Worm (Caenorhabditis elegans) whole organism, L1 larva: ENCODE data around the gene epn-1.

Source experiments
- C34B4.2 ChIP-seq: sonication (generic microtip); optimal IDR thresholded peaks from 2 replicates; lab custom pipeline; 2017; ENCODE audit warnings: mild to moderate bottlenecking, missing genetic modification characterization, missing compliant biosample characterization
- Y116A8C.19 ChIP-seq: sonication (generic microtip); optimal IDR thresholded peaks from 2 replicates; lab custom pipeline; 2016; ENCODE audit warnings: missing compliant biosample characterization, missing genetic modification characterization, borderline replicate concordance
- aly-2 ChIP-seq: fragments of 150-350 bp; optimal IDR thresholded peaks from 2 replicates; lab custom pipeline; 2014; ENCODE audit warnings: missing biosample characterization, missing genetic modification characterization
- ama-1 ChIP-seq: fragments of 150-350 bp; optimal IDR thresholded peaks from 2 replicates; lab custom pipeline; 2014
- ceh-63 ChIP-seq: fragments of 200-800 bp; sonication (Bioruptor generic); optimal IDR thresholded peaks from 2 replicates; lab custom pipeline; 2018; ENCODE audit warnings: mild to moderate bottlenecking, missing genetic modification characterization, missing compliant biosample characterization
- ceh-90 ChIP-seq: sonication (generic microtip); optimal IDR thresholded peaks from 2 replicates; lab custom pipeline; 2016; ENCODE audit warnings: missing genetic modification characterization, missing compliant biosample characterization
- dpl-1 ChIP-seq, 3 experiments: fragments of 150-350 bp in 2 of 3; sonication (generic microtip) in 1 of 3; optimal IDR thresholded peaks; 2 replicates each; lab custom pipeline; 2014 to 2017; ENCODE audit warnings: missing biosample characterization in 3 of 3, missing genetic modification characterization in 3 of 3, missing genetic modification reagents in 3 of 3
- efl-1 ChIP-seq, 4 experiments: fragments of 150-350 bp; optimal IDR thresholded peaks in 3 of 4; peaks in 1 of 4; 1 replicate in 1 of 4; 2 replicates in 3 of 4; lab custom pipeline; 2014; ENCODE audit warnings: missing biosample characterization in 2 of 4, missing genetic modification characterization in 2 of 4, missing genetic modification reagents in 2 of 4
- efl-3 ChIP-seq: fragments of 200-800 bp; sonication (Bioruptor generic); optimal IDR thresholded peaks from 2 replicates; lab custom pipeline; 2018; ENCODE audit warnings: mild to moderate bottlenecking, missing genetic modification characterization, missing compliant biosample characterization
- egl-13 ChIP-seq: sonication (generic microtip); optimal IDR thresholded peaks from 2 replicates; lab custom pipeline; 2016; ENCODE audit warnings: missing genotype, missing genetic modification reagents, missing genetic modification characterization, missing compliant biosample characterization
- egl-27 ChIP-seq, 2 experiments: fragments of 150-350 bp in 1 of 2; sonication (generic microtip); optimal IDR thresholded peaks; 3 replicates each; lab custom pipeline; 2017 to 2018; ENCODE audit warnings: missing biosample characterization in 2 of 2, missing genetic modification characterization in 2 of 2, missing genetic modification reagents in 2 of 2
- elt-2 ChIP-seq: sonication (generic microtip); optimal IDR thresholded peaks from 2 replicates; lab custom pipeline; 2016; ENCODE audit warnings: missing genetic modification characterization, mild to moderate bottlenecking, inconsistent platforms, missing compliant biosample characterization, missing genetic modification reagents
- elt-3 ChIP-seq, 6 experiments: fragments of 150-350 bp in 1 of 6; sonication (generic microtip); optimal IDR thresholded peaks; 2 replicates each; lab custom pipeline; 2017 to 2018; ENCODE audit warnings: missing biosample characterization in 6 of 6, missing genetic modification characterization in 6 of 6, inconsistent platforms in 1 of 6
- ets-5 ChIP-seq: fragments of 200-800 bp; sonication (Bioruptor generic); IDR thresholded peaks from 2 replicates; pipeline ENCODE4 v1.3.6; 2022; ENCODE audit warnings: missing genetic modification characterization, missing compliant biosample characterization
- fkh-10 ChIP-seq: sonication (generic microtip); optimal IDR thresholded peaks from 2 replicates; lab custom pipeline; 2017; ENCODE audit warnings: missing biosample characterization, missing genetic modification reagents, missing genetic modification characterization
- fos-1 ChIP-seq: fragments of 150-350 bp; optimal IDR thresholded peaks from 2 replicates; lab custom pipeline; 2014; ENCODE audit warnings: missing biosample characterization, missing genetic modification characterization
- grh-1 ChIP-seq: fragments of 200-800 bp; sonication (Bioruptor generic); IDR thresholded peaks from 2 replicates; pipeline ENCODE4 v1.3.6; 2022; ENCODE audit warnings: missing genetic modification reagents, missing genetic modification characterization, missing compliant biosample characterization
- isw-1 ChIP-seq: fragments of 200-800 bp; sonication (Bioruptor generic); IDR thresholded peaks from 2 replicates; pipeline ENCODE4 v1.3.6; 2022; ENCODE audit warnings: missing genetic modification characterization, missing compliant biosample characterization
- jun-1 ChIP-seq: fragments of 150-350 bp; optimal IDR thresholded peaks from 2 replicates; lab custom pipeline; 2014; ENCODE audit warnings: missing biosample characterization, missing genetic modification reagents, missing genetic modification characterization
- lin-14 ChIP-seq: fragments of 200-800 bp; sonication (Bioruptor generic); optimal IDR thresholded peaks from 2 replicates; lab custom pipeline; 2018; ENCODE audit warnings: mild to moderate bottlenecking, missing genetic modification characterization, moderate library complexity, missing compliant biosample characterization
- lin-35 ChIP-seq, 2 experiments: fragments of 150-350 bp; optimal IDR thresholded peaks; 2 replicates each; lab custom pipeline; 2014; ENCODE audit warnings: missing biosample characterization in 2 of 2, missing genetic modification characterization in 2 of 2, missing genetic modification reagents in 2 of 2
- lin-39 ChIP-seq: fragments of 150-350 bp; optimal IDR thresholded peaks from 2 replicates; lab custom pipeline; 2014; ENCODE audit warnings: missing biosample characterization, missing genetic modification reagents, missing genetic modification characterization
- lir-3 ChIP-seq: sonication (generic microtip); optimal IDR thresholded peaks from 2 replicates; lab custom pipeline; 2016; ENCODE audit warnings: mild to moderate bottlenecking, missing genetic modification characterization, moderate library complexity, missing compliant biosample characterization; ENCODE audit not compliant: poor library complexity
- lsy-2 ChIP-seq, 2 experiments: fragments of 150-350 bp; optimal IDR thresholded peaks; 2 replicates each; lab custom pipeline; 2014; ENCODE audit warnings: missing biosample characterization in 2 of 2, missing genetic modification characterization in 2 of 2
- mab-9 ChIP-seq: fragments of 200-800 bp; sonication (Bioruptor generic); IDR thresholded peaks from 2 replicates; pipeline ENCODE4 v1.3.6; 2022; ENCODE audit warnings: missing genetic modification reagents, missing genetic modification characterization, missing compliant biosample characterization
- mef-2 ChIP-seq: fragments of 150-350 bp; optimal IDR thresholded peaks from 2 replicates; lab custom pipeline; 2014; ENCODE audit warnings: missing biosample characterization, missing genetic modification characterization
- mep-1 ChIP-seq: fragments of 150-350 bp; optimal IDR thresholded peaks from 2 replicates; lab custom pipeline; 2014; ENCODE audit warnings: missing biosample characterization, missing genetic modification characterization
- nhr-12 ChIP-seq: sonication (generic microtip); optimal IDR thresholded peaks from 2 replicates; lab custom pipeline; 2017; ENCODE audit warnings: missing biosample characterization, missing genetic modification characterization
- nhr-20 ChIP-seq: sonication (generic microtip); optimal IDR thresholded peaks from 2 replicates; lab custom pipeline; 2016; ENCODE audit warnings: mild to moderate bottlenecking, missing genetic modification characterization, missing compliant biosample characterization
- nhr-237 ChIP-seq: fragments of 150-350 bp; optimal IDR thresholded peaks from 2 replicates; lab custom pipeline; 2014; ENCODE audit warnings: missing biosample characterization, missing genetic modification characterization
- nhr-28 ChIP-seq: fragments of 150-350 bp; optimal IDR thresholded peaks from 2 replicates; lab custom pipeline; 2014; ENCODE audit warnings: missing biosample characterization, missing genetic modification characterization
- nhr-47 ChIP-seq: sonication (generic microtip); optimal IDR thresholded peaks from 2 replicates; lab custom pipeline; 2016; ENCODE audit warnings: mild to moderate bottlenecking, missing genetic modification characterization, moderate library complexity, missing compliant biosample characterization
- nhr-71 ChIP-seq: sonication (generic microtip); optimal IDR thresholded peaks from 2 replicates; lab custom pipeline; 2016; ENCODE audit warnings: mild to moderate bottlenecking, missing genetic modification characterization, moderate library complexity, missing compliant biosample characterization
- nhr-76 ChIP-seq: sonication (generic microtip); optimal IDR thresholded peaks from 2 replicates; lab custom pipeline; 2017; ENCODE audit warnings: missing biosample characterization, missing genetic modification characterization
- nhr-84 ChIP-seq: sonication (generic microtip); optimal IDR thresholded peaks from 2 replicates; lab custom pipeline; 2017; ENCODE audit warnings: missing biosample characterization, missing genetic modification characterization
- nhr-85 ChIP-seq: sonication (generic microtip); peaks from one replicate; lab custom pipeline; 2016; ENCODE audit warnings: missing genetic modification characterization, inconsistent platforms, missing compliant biosample characterization
- pag-3 ChIP-seq: sonication (generic microtip); optimal IDR thresholded peaks from 2 replicates; lab custom pipeline; 2017; ENCODE audit warnings: missing genetic modification characterization, mild to moderate bottlenecking, missing compliant biosample characterization, antibody characterized with exemption, borderline replicate concordance; ENCODE audit not compliant: insufficient read depth
- pqm-1 ChIP-seq: sonication (generic microtip); optimal IDR thresholded peaks from 3 replicates; lab custom pipeline; 2017; ENCODE audit warnings: missing biosample characterization, missing genetic modification characterization
- rnt-1 ChIP-seq: sonication (generic microtip); optimal IDR thresholded peaks from 2 replicates; lab custom pipeline; 2016; ENCODE audit warnings: mild to moderate bottlenecking, missing genetic modification characterization, moderate library complexity, missing compliant biosample characterization
- snpc-4 ChIP-seq: fragments of 150-350 bp; optimal IDR thresholded peaks from 2 replicates; lab custom pipeline; 2014; ENCODE audit warnings: missing biosample characterization, missing genetic modification characterization
- snu-23 ChIP-seq: sonication (generic microtip); optimal IDR thresholded peaks from 2 replicates; lab custom pipeline; 2016; ENCODE audit warnings: missing genetic modification characterization, missing compliant biosample characterization
- sptf-1 ChIP-seq: fragments of 150-350 bp; optimal IDR thresholded peaks from 2 replicates; lab custom pipeline; 2014; ENCODE audit warnings: missing biosample characterization, missing genetic modification characterization
- swsn-7 ChIP-seq: sonication (generic microtip); optimal IDR thresholded peaks from 2 replicates; lab custom pipeline; 2016; ENCODE audit warnings: missing genetic modification characterization, missing compliant biosample characterization
- tbx-2 ChIP-seq: sonication (generic microtip); optimal IDR thresholded peaks from 2 replicates; lab custom pipeline; 2016; ENCODE audit warnings: missing genetic modification characterization, missing compliant biosample characterization
- unc-130 ChIP-seq: fragments of 150-350 bp; optimal IDR thresholded peaks from 2 replicates; lab custom pipeline; 2017; ENCODE audit warnings: missing biosample characterization, missing genetic modification characterization, inconsistent platforms
- unc-30 ChIP-seq: sonication (generic microtip); optimal IDR thresholded peaks from 2 replicates; lab custom pipeline; 2017; ENCODE audit warnings: missing biosample characterization, missing genetic modification characterization
- unc-62 ChIP-seq: fragments of 150-350 bp; optimal IDR thresholded peaks from 2 replicates; lab custom pipeline; 2014; ENCODE audit warnings: missing biosample characterization, missing genetic modification reagents, missing genetic modification characterization
- unc-98 ChIP-seq: fragments of 200-800 bp; sonication (Bioruptor generic); IDR thresholded peaks from 2 replicates; pipeline ENCODE4 v1.3.6; 2022; ENCODE audit warnings: missing genetic modification characterization, missing compliant biosample characterization
- xbp-1 ChIP-seq: sonication (generic microtip); optimal IDR thresholded peaks from 2 replicates; lab custom pipeline; 2016; ENCODE audit warnings: missing genetic modification characterization, missing compliant biosample characterization
- zag-1 ChIP-seq: fragments of 150-350 bp; optimal IDR thresholded peaks from 2 replicates; lab custom pipeline; 2014; ENCODE audit warnings: missing biosample characterization, missing genetic modification characterization
- ztf-11 ChIP-seq, 2 experiments: sonication (generic microtip); optimal IDR thresholded peaks; 2 replicates each; lab custom pipeline; 2016 to 2017; ENCODE audit warnings: missing genetic modification characterization in 2 of 2, missing biosample characterization in 1 of 2, missing compliant biosample characterization in 1 of 2
- ztf-4 ChIP-seq: fragments of 150-350 bp; optimal IDR thresholded peaks from 2 replicates; lab custom pipeline; 2014; ENCODE audit warnings: missing biosample characterization, missing genetic modification characterization

epn-1 gene

ce11 chrX:14783434-14784142 is 34.7 kb downstream of the epn-1 start:
- TF ChIP-seq pag-3 (no peak), lin-14 (GFP tag; lab: Kevin White, UChicago) (peak; percentile 63), aly-2 (tag; lab: Kevin White, UChicago) (no peak), lir-3 (tag; lab: Kevin White, UChicago) (no peak), egl-27 (tag; optimal IDR thresholded peaks at IDR 0.05; lab: Kevin White, UChicago) (no peak), rnt-1 (no peak), nhr-84 (tag; lab: Kevin White, UChicago) (no peak), nhr-76 (tag; lab: Kevin White, UChicago) (no peak), ztf-4 (no peak), mep-1 (tag; lab: Kevin White, UChicago) (no peak), nhr-71 (tag; lab: Kevin White, UChicago) (peak; percentile 67), nhr-12 (tag; lab: Kevin White, UChicago) (no peak), elt-2 (peak; percentile 70), sptf-1 (tag; lab: Kevin White, UChicago) (no peak), lin-39 (tag; lab: Kevin White, UChicago) (no peak), nhr-28 (no peak), jun-1 (tag; lab: Kevin White, UChicago) (no peak), snu-23 (GFP tag; lab: Kevin White, UChicago) (peak; percentile 34), dpl-1 (GFP tag; optimal IDR thresholded peaks at IDR 0.05; lab: Kevin White, UChicago) (peak in 1 of 3 experiments; percentile 16), elt-3 (tag; optimal IDR thresholded peaks at IDR 0.05; lab: Kevin White, UChicago) (peak in 1 of 6 experiments; percentile 19), isw-1 (no peak), Y116A8C.19 (tag; lab: Kevin White, UChicago) (no peak), egl-13 (tag; lab: Kevin White, UChicago) (no peak), nhr-85 (peak; percentile 90), unc-30 (tag; lab: Kevin White, UChicago) (no peak), C34B4.2 (tag; lab: Kevin White, UChicago) (no peak), ets-5 (GFP tag; lab: Robert Waterston, UW) (no peak), unc-62 (GFP tag; lab: Kevin White, UChicago) (no peak), efl-1 (optimal IDR thresholded peaks at IDR 0.05; lab: Kevin White, UChicago) (no peak), efl-1 (GFP tag; optimal IDR thresholded peaks at IDR 0.05 in 1 of 2; lab: Kevin White, UChicago) (peak in 1 of 2 experiments; percentile 43), ztf-11 (tag; optimal IDR thresholded peaks at IDR 0.05; lab: Kevin White, UChicago) (no peak), lin-35 (GFP tag; optimal IDR thresholded peaks at IDR 0.05; lab: Kevin White, UChicago) (peak in 1 of 2 experiments; percentile 7), nhr-237 (tag; lab: Kevin White, UChicago) (no peak), efl-3 (GFP tag; lab: Kevin White, UChicago) (no peak), mef-2 (tag; lab: Kevin White, UChicago) (no peak), tbx-2 (tag; lab: Kevin White, UChicago) (peak; percentile 51), mab-9 (no peak), zag-1 (tag; lab: Kevin White, UChicago) (no peak), xbp-1 (tag; lab: Kevin White, UChicago) (no peak), grh-1 (0 out of 2 replicates have a peak, but pooled peaks have one; percentile 16), nhr-20 (peak; percentile 72), ama-1 (lab: Kevin White, UChicago) (no peak), snpc-4 (tag; lab: Kevin White, UChicago) (no peak), ceh-90 (tag; lab: Kevin White, UChicago) (no peak), pqm-1 (no peak), fkh-10 (GFP tag; lab: Kevin White, UChicago) (no peak), fos-1 (no peak), unc-98 (GFP tag; lab: Robert Waterston, UW) (no peak), ceh-63 (GFP tag; lab: Kevin White, UChicago) (no peak), nhr-47 (tag; lab: Kevin White, UChicago) (peak; percentile 22), lsy-2 (tag; optimal IDR thresholded peaks at IDR 0.05; lab: Kevin White, UChicago) (no peak), swsn-7 (tag; lab: Kevin White, UChicago) (no peak), unc-130 (no peak)
